Worm (Caenorhabditis elegans): ENCODE measurements around the gene C18D4.4.

- TF ChIP-seq nfya-1 (tag; optimal IDR thresholded peaks at IDR 0.05) (no peak), unc-55 (GFP tag; optimal IDR thresholded peaks at IDR 0.05) (no peak), nhr-232 (tag; optimal IDR thresholded peaks at IDR 0.05) (no peak), ceh-2 (tag; optimal IDR thresholded peaks at IDR 0.05) (no peak), ceh-34 (tag; optimal IDR thresholded peaks at IDR 0.05) (no peak), hlh-15 (tag; optimal IDR thresholded peaks at IDR 0.05) (no peak), ceh-14 (tag; optimal IDR thresholded peaks at IDR 0.05) (no peak), pax-1 (tag; optimal IDR thresholded peaks at IDR 0.05) (no peak), fkh-10 (GFP tag; optimal IDR thresholded peaks at IDR 0.05) (no peak), F13H6.1 (tag; optimal IDR thresholded peaks at IDR 0.05) (no peak), unc-86 (tag; optimal IDR thresholded peaks at IDR 0.05) (no peak), hlh-6 (tag; optimal IDR thresholded peaks at IDR 0.05) (no peak)
Observed at ce11 chrV:17520735-17521134, 10.6 kb downstream of the C18D4.4 start, which contains the start of gene fbxa-136.

Measured in whole organism, late embryonic.